Fruit fly (Drosophila melanogaster): ENCODE measurements around the gene CG14321.

The CG14321 gene

DNA sequence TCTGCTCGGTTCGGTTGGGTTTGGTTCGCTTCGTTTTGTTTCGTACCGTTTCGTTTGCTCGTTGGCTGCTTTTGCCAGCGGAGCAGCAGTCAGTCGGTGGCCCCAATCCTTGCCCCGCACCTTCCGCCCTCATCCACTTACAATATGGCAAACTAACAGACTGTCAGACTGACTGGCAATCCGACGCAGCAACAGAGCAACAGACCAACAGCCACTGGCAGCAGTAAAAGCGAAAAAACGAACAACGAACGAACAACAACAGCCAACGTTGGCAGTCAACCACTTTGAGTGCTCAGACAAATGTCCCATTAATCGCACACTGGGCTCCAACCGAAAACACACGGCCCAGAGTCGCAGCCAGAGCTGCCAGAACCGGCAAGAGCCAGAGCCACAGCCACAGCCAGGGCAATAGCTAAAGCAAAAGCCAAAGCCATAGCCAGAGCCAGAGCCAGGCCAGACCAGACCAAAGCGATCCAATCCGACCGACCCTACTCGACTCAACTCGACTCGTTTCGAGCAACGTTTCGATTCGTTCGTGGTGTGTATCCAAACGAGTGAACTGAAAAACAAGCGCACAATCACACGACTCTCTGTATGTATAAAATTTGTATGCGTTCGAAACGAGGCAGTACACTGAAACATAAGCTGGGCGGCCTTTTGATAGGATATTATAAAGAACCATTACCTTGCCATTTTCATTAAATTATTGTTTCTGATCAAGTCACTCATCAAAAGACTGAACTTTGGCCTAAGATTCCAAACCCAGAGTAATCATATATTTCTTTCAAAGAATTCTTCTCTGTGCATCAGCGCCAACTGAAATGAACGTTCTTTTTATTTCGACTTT, 29.5 kb upstream of the CG14321 start (continued):
- TF ChIP-seq sd (tag; optimal IDR thresholded peaks at IDR 0.05), result peak; percentile 95
- no peak for TF ChIP-seq CG42726 (GFP tag; IDR thresholded peaks at IDR 0.05; ENCODE audit: partially characterized antibody)
- TF ChIP-seq HLH54F (GFP tag; optimal IDR thresholded peaks at IDR 0.05), result peak; percentile 99
- peak; percentile 99 for TF ChIP-seq CG12219 (GFP tag; optimal IDR thresholded peaks at IDR 0.05)
- TF ChIP-seq CoRest (tag; optimal IDR thresholded peaks at IDR 0.05), result peak; percentile 99
- TF ChIP-seq croc (GFP tag; conservative IDR thresholded peaks at IDR 0.05), result peak; percentile 97
- TF ChIP-seq scrt (GFP tag; optimal IDR thresholded peaks at IDR 0.05), result peak; percentile 96
- peak; percentile 97 for TF ChIP-seq ro (GFP tag; IDR thresholded peaks at IDR 0.05)
- peak; percentile 89 for TF ChIP-seq CG10431 (GFP tag; optimal IDR thresholded peaks at IDR 0.05)
- peak; percentile 86 for TF ChIP-seq Nf-YC (tag; optimal IDR thresholded peaks at IDR 0.05)
- peak; percentile 98 for TF ChIP-seq Vsx1 (GFP tag; optimal IDR thresholded peaks at IDR 0.05)
- peak; percentile 90 for TF ChIP-seq CG4360 (GFP tag; IDR thresholded peaks at IDR 0.05)
- TF ChIP-seq sob (GFP tag; IDR thresholded peaks at IDR 0.05), result peak; percentile 99
- peak; percentile 97 for TF ChIP-seq Oaz (GFP tag; IDR thresholded peaks at IDR 0.05)
- TF ChIP-seq nerfin-1 (tag; optimal IDR thresholded peaks at IDR 0.05), result peak; percentile 94
- peak; percentile 99 for TF ChIP-seq CG32767 (GFP tag; IDR thresholded peaks at IDR 0.05)
- peak; percentile 99 for TF ChIP-seq Dip3 (GFP tag; optimal IDR thresholded peaks at IDR 0.05)
- TF ChIP-seq maf-S (GFP tag; optimal IDR thresholded peaks at IDR 0.05), result peak; percentile 99
- TF ChIP-seq z (GFP tag; IDR thresholded peaks at IDR 0.05), result peak; percentile 76; the same call in 2 of the 3 replicates
- TF ChIP-seq CG12391 (tag; optimal IDR thresholded peaks at IDR 0.05), result peak; percentile 99
- no peak for TF ChIP-seq Lpt (GFP tag; optimal IDR thresholded peaks at IDR 0.05)
- TF ChIP-seq CG31365 (tag; optimal IDR thresholded peaks at IDR 0.05), result peak; percentile 92
- peak; percentile 99 for TF ChIP-seq ranshi (GFP tag; IDR thresholded peaks at IDR 0.05)
- peak; percentile 99 for TF ChIP-seq Dad (GFP tag; optimal IDR thresholded peaks at IDR 0.05)
- TF ChIP-seq CG17385 (GFP tag; optimal IDR thresholded peaks at IDR 0.05), result peak; percentile 98
- peak; percentile 96 for TF ChIP-seq D19A (tag; optimal IDR thresholded peaks at IDR 0.05)
- TF ChIP-seq ftz-f1 (GFP tag; optimal IDR thresholded peaks at IDR 0.05), result peak; percentile 87
- TF ChIP-seq ato (GFP tag; IDR thresholded peaks at IDR 0.05; ENCODE audit: partially characterized antibody), result no peak
- peak; percentile 98 for TF ChIP-seq grau (tag; optimal IDR thresholded peaks at IDR 0.05)
- peak; percentile 99 for TF ChIP-seq repo (GFP tag; optimal IDR thresholded peaks at IDR 0.05)
- peak; percentile 99 for TF ChIP-seq Mrtf (GFP tag; IDR thresholded peaks at IDR 0.05)
- TF ChIP-seq Hmr (GFP tag; optimal IDR thresholded peaks at IDR 0.05), result peak; percentile 99
- TF ChIP-seq Xbp1 (GFP tag; optimal IDR thresholded peaks at IDR 0.05), result peak; percentile 99
- peak; percentile 79 for TF ChIP-seq Sry-δ (GFP tag; optimal IDR thresholded peaks at IDR 0.05)
- TF ChIP-seq chn (GFP tag; optimal IDR thresholded peaks at IDR 0.05), result peak; percentile 99
- TF ChIP-seq CG17912 (GFP tag; optimal IDR thresholded peaks at IDR 0.05), result peak; percentile 33
- TF ChIP-seq Myb (GFP tag; optimal IDR thresholded peaks at IDR 0.05), result peak; percentile 94
- TF ChIP-seq Dref (GFP tag; IDR thresholded peaks at IDR 0.05), result peak; percentile 39
- TF ChIP-seq Adf1 (GFP tag; IDR thresholded peaks at IDR 0.05), result peak; percentile 91
- TF ChIP-seq ham (GFP tag; IDR thresholded peaks at IDR 0.05), result peak; percentile 96
- peak; percentile 69 for TF ChIP-seq stwl (tag; optimal IDR thresholded peaks at IDR 0.05)
- TF ChIP-seq CG9876 (GFP tag; optimal IDR thresholded peaks at IDR 0.05), result peak; percentile 98
- no peak for TF ChIP-seq CG1832 (GFP tag; optimal IDR thresholded peaks at IDR 0.05)
- TF ChIP-seq CG9437 (GFP tag; optimal IDR thresholded peaks at IDR 0.05), result peak; percentile 96
- TF ChIP-seq CG6813 (GFP tag; optimal IDR thresholded peaks at IDR 0.05), result peak; percentile 98
- peak; percentile 98 for TF ChIP-seq CG8388 (GFP tag; optimal IDR thresholded peaks at IDR 0.05)
- peak; percentile 99 for TF ChIP-seq CG13775 (GFP tag; optimal IDR thresholded peaks at IDR 0.05)
- no peak for TF ChIP-seq Sin3A (optimal IDR thresholded peaks at IDR 0.05)
- TF ChIP-seq CG1647 (GFP tag; optimal IDR thresholded peaks at IDR 0.05), result peak; percentile 99
